Worm (Caenorhabditis elegans): ENCODE results near the gene mps-4.

- no peak for TF ChIP-seq ama-1 (optimal IDR thresholded peaks at IDR 0.05)
- TF ChIP-seq F13C5.2 (tag; optimal IDR thresholded peaks at IDR 0.05) = no peak
- no peak for TF ChIP-seq ceh-13 (GFP tag; optimal IDR thresholded peaks at IDR 0.05)
These were observed 27.6 kb upstream of the mps-4 start for ce11 chrIII:8299078-8299587.
